Fruit fly (Drosophila melanogaster) S2 (cell line): Measurements from ENCODE around the gene CG7601.

Experiments used
- CG8478 ChIP-seq: fragments of >200 bp; optimal IDR thresholded peaks from 2 replicates; lab custom pipeline; 2018
- CTCF ChIP-seq, 2 experiments: fragments of >200 bp; optimal IDR thresholded peaks; 2 replicates each; lab custom pipeline; 2018

- no peak for TF ChIP-seq CG8478
- TF ChIP-seq CTCF (optimal IDR thresholded peaks at IDR 0.05; lab: Kevin White, UChicago): no peak
Measured at dm6 chr3R:29765267-29766095, 28.9 kb upstream of the CG7601 start, which contains the start of gene kay.
